Fruit fly (Drosophila melanogaster): Measurements from ENCODE around the gene CG15824.

Gene CG15824

dm6 chr2L:871419-871846 is 13.5 kb downstream of the CG15824 start:
- TF ChIP-seq CG8301 (tag; optimal IDR thresholded peaks at IDR 0.05) (no peak), rn (GFP tag; IDR thresholded peaks at IDR 0.05) (no peak), CG32121 (GFP tag; IDR thresholded peaks at IDR 0.05) (no peak)

DNA sequence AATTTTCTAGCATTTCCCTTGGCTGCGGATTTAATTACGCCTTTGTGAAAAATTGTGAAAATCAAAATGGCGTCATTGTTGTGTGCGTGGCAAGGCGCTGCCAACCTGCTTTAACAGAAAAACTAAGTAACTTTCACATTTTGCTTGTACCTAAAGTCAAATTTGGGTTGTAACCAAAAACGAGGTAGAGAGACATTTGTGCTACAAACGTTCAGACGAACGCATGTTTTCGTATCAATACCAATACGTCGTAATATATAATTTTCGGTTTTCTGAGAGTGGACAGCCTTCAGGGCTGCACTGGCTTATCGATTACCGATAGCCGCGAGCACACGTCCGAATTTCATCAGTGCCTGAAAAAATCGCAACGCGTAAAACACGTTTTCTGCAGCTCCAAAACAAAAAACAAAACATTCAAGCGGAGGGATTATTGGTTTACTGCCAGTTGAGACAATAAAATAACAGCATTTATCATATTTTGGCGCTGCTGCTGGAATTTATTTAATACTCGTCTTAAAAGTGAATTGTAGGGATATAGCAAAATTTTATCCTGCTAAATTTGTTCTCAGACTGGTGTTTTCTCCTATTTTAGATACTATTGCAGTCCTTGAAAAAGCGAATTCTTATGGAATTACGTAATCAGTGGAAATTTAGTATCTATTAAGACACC is 14.1 kb downstream of the CG15824 start:
- TF ChIP-seq CG8159 (tag; optimal IDR thresholded peaks at IDR 0.05): peak; percentile 55
- TF ChIP-seq Pif1B (GFP tag; optimal IDR thresholded peaks at IDR 0.05): peak; percentile 15
- TF ChIP-seq CG10348 (GFP tag; IDR thresholded peaks at IDR 0.05): no peak
- TF ChIP-seq Pif1A (GFP tag; optimal IDR thresholded peaks at IDR 0.05): peak; percentile 15
- peak; percentile 38 for TF ChIP-seq CG17806 (tag; optimal IDR thresholded peaks at IDR 0.05)
- peak; percentile 43 for TF ChIP-seq CG8301 (tag; optimal IDR thresholded peaks at IDR 0.05)
- TF ChIP-seq fd96Ca (GFP tag; IDR thresholded peaks at IDR 0.05): peak; percentile 76; the same call in 2 of the 3 replicates
- TF ChIP-seq D1 (tag; optimal IDR thresholded peaks at IDR 0.05): no peak
- no peak for TF ChIP-seq CG13204 (GFP tag; optimal IDR thresholded peaks at IDR 0.05)
- TF ChIP-seq CG15710 (tag; optimal IDR thresholded peaks at IDR 0.05): peak; percentile 62
- peak; percentile 53 for TF ChIP-seq CG34367 (tag; optimal IDR thresholded peaks at IDR 0.05)
- TF ChIP-seq gl (tag; optimal IDR thresholded peaks at IDR 0.05): no peak
- peak; percentile 37 for TF ChIP-seq CG9948 (tag; optimal IDR thresholded peaks at IDR 0.05)
- no peak; the same call in 1 of the 2 replicates for TF ChIP-seq CG12605 (GFP tag; IDR thresholded peaks at IDR 0.05)
- TF ChIP-seq CG32121 (GFP tag; IDR thresholded peaks at IDR 0.05): peak; percentile 59; the same call in 1 of the 2 replicates
- peak; percentile 30; the same call in 1 of the 2 replicates for TF ChIP-seq Ets98B (GFP tag; IDR thresholded peaks at IDR 0.05)
- peak; percentile 36; the same call in 1 of the 2 replicates for TF ChIP-seq rn (GFP tag; IDR thresholded peaks at IDR 0.05)
- peak; percentile 81 for TF ChIP-seq CG4496 (GFP tag; IDR thresholded peaks at IDR 0.05)
- no peak for TF ChIP-seq EcR (GFP tag; optimal IDR thresholded peaks at IDR 0.05)
- TF ChIP-seq CG14655 (GFP tag; optimal IDR thresholded peaks at IDR 0.05): no peak
- peak; percentile 12 for TF ChIP-seq Snoo (tag; optimal IDR thresholded peaks at IDR 0.05)

- TF ChIP-seq D1 (tag; optimal IDR thresholded peaks at IDR 0.05) (no peak), CG34367 (tag; optimal IDR thresholded peaks at IDR 0.05) (no peak), fd96Ca (GFP tag; IDR thresholded peaks at IDR 0.05) (no peak), CG17806 (tag; optimal IDR thresholded peaks at IDR 0.05) (no peak), EcR (GFP tag; optimal IDR thresholded peaks at IDR 0.05) (no peak), CG12605 (GFP tag; IDR thresholded peaks at IDR 0.05) (no peak), Pif1A (GFP tag; optimal IDR thresholded peaks at IDR 0.05) (no peak), Snoo (tag; optimal IDR thresholded peaks at IDR 0.05) (no peak), CG10348 (GFP tag; IDR thresholded peaks at IDR 0.05) (no peak)
These were observed 14.7 kb downstream of the CG15824 start, which contains the start of gene PNUTS for dm6 chr2L:870285-870684. PNUTS (plus strand) TSS chr2L:870465.

DNA sequence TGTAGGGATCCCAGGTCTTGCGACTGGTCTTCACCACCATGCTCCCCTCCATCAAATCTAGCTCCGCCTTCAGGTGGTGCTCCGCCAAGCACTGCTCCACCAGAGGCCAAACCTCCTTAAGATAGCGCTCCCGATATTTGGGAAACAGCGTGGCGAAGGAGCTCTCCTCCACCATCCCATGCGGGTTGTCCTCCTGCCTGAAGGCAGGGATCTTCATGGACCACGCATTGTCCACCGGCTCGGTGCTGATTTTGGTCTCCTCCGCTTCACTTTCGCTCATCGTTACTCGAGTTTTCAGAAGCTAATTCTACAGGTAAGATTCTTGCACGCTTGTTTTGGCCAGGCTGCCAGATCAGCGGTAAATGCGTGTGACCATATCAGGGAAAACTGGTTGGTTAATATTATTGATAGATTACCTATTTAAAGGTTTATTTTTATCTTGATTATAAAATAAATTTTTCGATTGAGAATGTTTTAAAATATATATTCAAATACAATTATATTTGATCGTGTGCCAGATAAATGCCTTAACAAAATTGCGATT is 15.4 kb downstream of the CG15824 start, which contains the start of gene dbe:
Gene dbe (minus strand): TSS at position 361 of the 544 bp plus-strand sequence.
- TF ChIP-seq CG15710 (tag; optimal IDR thresholded peaks at IDR 0.05) (no peak), fd96Ca (GFP tag; IDR thresholded peaks at IDR 0.05) (no peak), rn (GFP tag; IDR thresholded peaks at IDR 0.05) (no peak), CG17806 (tag; optimal IDR thresholded peaks at IDR 0.05) (no peak), Snoo (tag; optimal IDR thresholded peaks at IDR 0.05) (no peak), Ets98B (GFP tag; IDR thresholded peaks at IDR 0.05) (no peak), CG13204 (GFP tag; optimal IDR thresholded peaks at IDR 0.05) (no peak), CG10348 (GFP tag; IDR thresholded peaks at IDR 0.05) (no peak), D1 (tag; optimal IDR thresholded peaks at IDR 0.05) (no peak), CG8301 (tag; optimal IDR thresholded peaks at IDR 0.05) (no peak), Pif1B (GFP tag; optimal IDR thresholded peaks at IDR 0.05) (no peak), gl (tag; optimal IDR thresholded peaks at IDR 0.05) (no peak), EcR (GFP tag; optimal IDR thresholded peaks at IDR 0.05) (no peak), Pif1A (GFP tag; optimal IDR thresholded peaks at IDR 0.05) (no peak), CG34367 (tag; optimal IDR thresholded peaks at IDR 0.05) (no peak), CG8159 (tag; optimal IDR thresholded peaks at IDR 0.05) (no peak)

- TF ChIP-seq Pif1B (GFP tag; optimal IDR thresholded peaks at IDR 0.05) (no peak), CG14655 (GFP tag; optimal IDR thresholded peaks at IDR 0.05) (no peak), CG12605 (GFP tag; IDR thresholded peaks at IDR 0.05) (no peak), CG34367 (tag; optimal IDR thresholded peaks at IDR 0.05) (no peak), CG13204 (GFP tag; optimal IDR thresholded peaks at IDR 0.05) (no peak), CG9948 (tag; optimal IDR thresholded peaks at IDR 0.05) (no peak), D1 (tag; optimal IDR thresholded peaks at IDR 0.05) (no peak), rn (GFP tag; IDR thresholded peaks at IDR 0.05) (no peak), Ets98B (GFP tag; IDR thresholded peaks at IDR 0.05) (no peak), CG15710 (tag; optimal IDR thresholded peaks at IDR 0.05) (no peak), CG10348 (GFP tag; IDR thresholded peaks at IDR 0.05) (no peak), gl (tag; optimal IDR thresholded peaks at IDR 0.05) (no peak), CG8301 (tag; optimal IDR thresholded peaks at IDR 0.05) (no peak), CG17806 (tag; optimal IDR thresholded peaks at IDR 0.05) (no peak), Pif1A (GFP tag; optimal IDR thresholded peaks at IDR 0.05) (no peak), Snoo (tag; optimal IDR thresholded peaks at IDR 0.05) (no peak), CG32121 (GFP tag; IDR thresholded peaks at IDR 0.05) (no peak)
These were observed 16.0 kb downstream of the CG15824 start for dm6 chr2L:868961-869360.
